Fruit fly (Drosophila melanogaster): ENCODE measurements around the gene Hr39.

DNA sequence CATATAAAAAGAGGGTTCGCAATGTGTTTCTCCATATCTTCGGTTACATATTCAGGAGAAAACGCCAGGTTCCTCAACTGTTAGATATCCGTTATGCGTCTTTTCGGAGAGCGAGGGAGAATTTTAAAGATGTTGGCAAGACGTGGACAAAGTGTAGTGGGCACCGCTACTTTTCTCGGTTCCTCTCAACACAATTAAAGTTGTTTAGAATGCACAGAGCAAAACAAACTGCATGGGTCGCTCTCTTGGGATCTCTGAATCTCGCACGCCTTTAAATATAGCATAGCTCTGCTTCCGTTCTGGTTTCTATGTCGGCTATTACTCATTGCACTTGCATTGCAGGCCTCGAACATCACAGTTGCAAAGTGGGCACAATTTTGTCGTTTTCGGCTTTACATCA, 30.9 kb upstream of the Hr39 start, which contains the start of gene clumsy:
- TF ChIP-seq psq (optimal IDR thresholded peaks at IDR 0.05), result no peak
- no peak for TF ChIP-seq EcR (GFP tag; optimal IDR thresholded peaks at IDR 0.05)
- no peak for TF ChIP-seq pan (optimal IDR thresholded peaks at IDR 0.05)
- TF ChIP-seq usp (GFP tag; optimal IDR thresholded peaks at IDR 0.05), result no peak

All from whole organism.